Worm (Caenorhabditis elegans): ENCODE data around the gene ant-1.4.

ce11 chrIV:8463716-8464115 is 3.6 kb upstream of the ant-1.4 start, which contains the start of gene str-176:
- no peak for TF ChIP-seq him-1 (tag; optimal IDR thresholded peaks at IDR 0.05)
- TF ChIP-seq dao-5 (tag; optimal IDR thresholded peaks at IDR 0.05): no peak
- TF ChIP-seq W03F9.2 (tag; optimal IDR thresholded peaks at IDR 0.05): no peak
